Worm (Caenorhabditis elegans): Measurements from ENCODE around the gene sao-1.

- no peak for TF ChIP-seq R02D3.7 (tag; optimal IDR thresholded peaks at IDR 0.05)
- no peak for TF ChIP-seq skn-1 (tag; optimal IDR thresholded peaks at IDR 0.05)
- TF ChIP-seq ama-1 (optimal IDR thresholded peaks at IDR 0.05) = no peak
- no peak for TF ChIP-seq fos-1 (tag; optimal IDR thresholded peaks at IDR 0.05)
- no peak for TF ChIP-seq egl-27 (tag; optimal IDR thresholded peaks at IDR 0.05)
- no peak for TF ChIP-seq nhr-77 (tag; optimal IDR thresholded peaks at IDR 0.05)
- TF ChIP-seq snpc-4 (tag; optimal IDR thresholded peaks at IDR 0.05) = no peak
- no peak for TF ChIP-seq alr-1 (tag; optimal IDR thresholded peaks at IDR 0.05)
- no peak for TF ChIP-seq peb-1 (tag; optimal IDR thresholded peaks at IDR 0.05)
- no peak for TF ChIP-seq zag-1 (tag; optimal IDR thresholded peaks at IDR 0.05)
- no peak for TF ChIP-seq lin-13 (GFP tag; optimal IDR thresholded peaks at IDR 0.05)
- no peak for TF ChIP-seq unc-62 (GFP tag; optimal IDR thresholded peaks at IDR 0.05)
- no peak for TF ChIP-seq nhr-12 (tag; optimal IDR thresholded peaks at IDR 0.05)
These were observed 17.2 kb upstream of the sao-1 start, which contains the start of the genes srx-10 and clec-226 for ce11 chrV:13946385-13947019.
